Fruit fly (Drosophila melanogaster) whole organism, embryonic: Measurements from ENCODE around the gene Srr.

Experiments
- Asciz ChIP-seq: fragments of 200-800 bp; sonication (Bioruptor generic); optimal IDR thresholded peaks from 2 replicates; lab custom pipeline; 2017; ENCODE audit warnings: missing biosample characterization, mild to moderate bottlenecking, missing genetic modification characterization, missing genetic modification reagents
- Atf6 ChIP-seq: fragments of 200-800 bp; sonication (Bioruptor generic); IDR thresholded peaks from 2 replicates; pipeline ENCODE4 v1.3.6; 2022; ENCODE audit warnings: missing biosample characterization, missing genetic modification characterization
- CG10147 ChIP-seq: fragments of 200-800 bp; sonication (Bioruptor generic); optimal IDR thresholded peaks from 2 replicates; lab custom pipeline; 2019; ENCODE audit warnings: missing biosample characterization, mild to moderate bottlenecking, missing genetic modification characterization, moderate library complexity
- CG11247 ChIP-seq: fragments of 200-800 bp; sonication (Bioruptor generic); IDR thresholded peaks from 2 replicates; pipeline ENCODE4 v1.3.6; 2022; ENCODE audit warnings: missing biosample characterization, missing genetic modification characterization
- CG12104 ChIP-seq: fragments of 200-800 bp; sonication (Bioruptor generic); optimal IDR thresholded peaks from 3 replicates; lab custom pipeline; 2016; ENCODE audit warnings: missing biosample characterization, missing genetic modification characterization
- CG13296 ChIP-seq: fragments of 200-800 bp; sonication (Bioruptor generic); optimal IDR thresholded peaks from 3 replicates; lab custom pipeline; 2018; ENCODE audit warnings: missing biosample characterization, mild to moderate bottlenecking, missing genetic modification characterization
- CG14441 ChIP-seq: fragments of 200-800 bp; sonication (Bioruptor generic); IDR thresholded peaks from 2 replicates; pipeline ENCODE4 v1.3.6; 2022; ENCODE audit warnings: missing biosample characterization, missing genetic modification characterization
- CG15514 ChIP-seq: fragments of 200-800 bp; sonication (Bioruptor generic); optimal IDR thresholded peaks from 3 replicates; lab custom pipeline; 2017; ENCODE audit warnings: missing biosample characterization, missing genetic modification characterization, mild to moderate bottlenecking, moderate library complexity, missing genetic modification reagents
- CG1602 ChIP-seq: fragments of 200-800 bp; sonication (Bioruptor generic); optimal IDR thresholded peaks from 3 replicates; lab custom pipeline; 2016; ENCODE audit warnings: missing biosample characterization, missing genetic modification characterization
- CG2889 ChIP-seq: fragments of 200-800 bp; sonication (Bioruptor generic); IDR thresholded peaks from 3 replicates; pipeline ENCODE4 v1.3.6; 2022; ENCODE audit warnings: missing biosample characterization, missing genetic modification characterization
- CG33557 ChIP-seq: fragments of 200-800 bp; sonication (Bioruptor generic); optimal IDR thresholded peaks from 2 replicates; lab custom pipeline; 2019; ENCODE audit warnings: missing biosample characterization, mild to moderate bottlenecking, missing genetic modification characterization, moderate library complexity
- CG4360 ChIP-seq: fragments of 200-800 bp; sonication (Bioruptor generic); IDR thresholded peaks from 2 replicates; pipeline ENCODE4 v1.3.6; 2022; ENCODE audit warnings: missing biosample characterization, missing genetic modification characterization
- CG43689 ChIP-seq: fragments of 200-800 bp; sonication (Bioruptor generic); IDR thresholded peaks from 2 replicates; pipeline ENCODE4 v1.3.6; 2022; ENCODE audit warnings: missing biosample characterization, missing genetic modification characterization
- CG7357 ChIP-seq: fragments of 200-800 bp; sonication (Bioruptor generic); IDR thresholded peaks from 3 replicates; pipeline ENCODE4 v1.3.6; 2022; ENCODE audit warnings: missing biosample characterization, missing genetic modification characterization
- CG7556 ChIP-seq: fragments of 200-800 bp; sonication (Bioruptor generic); optimal IDR thresholded peaks from 2 replicates; lab custom pipeline; 2017; ENCODE audit warnings: missing biosample characterization, mild to moderate bottlenecking, missing genetic modification characterization
- CG9437 ChIP-seq: fragments of 200-800 bp; sonication (Bioruptor generic); optimal IDR thresholded peaks from 2 replicates; lab custom pipeline; 2018; ENCODE audit warnings: missing biosample characterization, mild to moderate bottlenecking, missing genetic modification characterization
- CTCF ChIP-seq: fragments of 200-800 bp; sonication (Bioruptor generic); optimal IDR thresholded peaks from 2 replicates; lab custom pipeline; 2017; ENCODE audit warnings: missing biosample characterization, mild to moderate bottlenecking, missing genetic modification characterization, moderate library complexity
- CkIIα-i1 ChIP-seq: fragments of 200-800 bp; sonication (Bioruptor generic); IDR thresholded peaks from 2 replicates; pipeline ENCODE4 v1.3.6; 2022; ENCODE audit warnings: missing biosample characterization, missing genetic modification characterization
- D ChIP-seq, 2 experiments: fragments of 200-800 bp in 1 of 2; fragments of >200 bp in 1 of 2; sonication (Bioruptor generic) in 1 of 2; optimal IDR thresholded peaks; 2 replicates in 1 of 2; 3 replicates in 1 of 2; lab custom pipeline; 2017; ENCODE audit warnings: mild to moderate bottlenecking in 1 of 2, missing biosample characterization in 1 of 2, missing genetic modification characterization in 1 of 2, missing genetic modification reagents in 1 of 2
- Dp ChIP-seq: fragments of 200-800 bp; sonication (Bioruptor generic); optimal IDR thresholded peaks from 2 replicates; lab custom pipeline; 2018; ENCODE audit warnings: missing biosample characterization, mild to moderate bottlenecking, missing genetic modification characterization, moderate library complexity
- Dref ChIP-seq: fragments of 200-800 bp; sonication (Bioruptor generic); IDR thresholded peaks from 2 replicates; pipeline ENCODE4 v1.3.6; 2022; ENCODE audit warnings: missing biosample characterization, missing genetic modification characterization
- H15 ChIP-seq: fragments of 200-800 bp; sonication (Bioruptor generic); IDR thresholded peaks from 3 replicates; pipeline ENCODE4 v1.3.6; 2022; ENCODE audit warnings: missing biosample characterization, missing genetic modification characterization
- HLH4C ChIP-seq: fragments of 200-800 bp; sonication (Bioruptor generic); IDR thresholded peaks from 3 replicates; pipeline ENCODE4 v1.3.6; 2022; ENCODE audit warnings: missing biosample characterization, missing genetic modification characterization; ENCODE audit not compliant: partially characterized antibody
- Jarid2 ChIP-seq: fragments of 200-800 bp; sonication (Bioruptor generic); optimal IDR thresholded peaks from 3 replicates; lab custom pipeline; 2017; ENCODE audit warnings: mild to moderate bottlenecking, missing biosample characterization, missing genetic modification reagents, missing genetic modification characterization
- NK7.1 ChIP-seq: fragments of 200-800 bp; sonication (Bioruptor generic); optimal IDR thresholded peaks from 3 replicates; lab custom pipeline; 2016; ENCODE audit warnings: missing biosample characterization, missing genetic modification characterization
- Nf-YC ChIP-seq: fragments of 200-800 bp; optimal IDR thresholded peaks from 3 replicates; lab custom pipeline; 2019; ENCODE audit warnings: missing biosample characterization, mild to moderate bottlenecking, missing genetic modification characterization, moderate library complexity
- Rx ChIP-seq: fragments of 200-800 bp; sonication (Bioruptor generic); IDR thresholded peaks from 2 replicates; pipeline ENCODE4 v1.3.6; 2022; ENCODE audit warnings: missing biosample characterization, missing genetic modification characterization
- Side ChIP-seq: fragments of 200-800 bp; sonication (Bioruptor generic); optimal IDR thresholded peaks from 2 replicates; lab custom pipeline; 2016; ENCODE audit warnings: missing biosample characterization, missing genetic modification characterization
- Sry-β ChIP-seq: fragments of 200-800 bp; sonication (Bioruptor generic); optimal IDR thresholded peaks from 2 replicates; lab custom pipeline; 2018; ENCODE audit warnings: missing biosample characterization, mild to moderate bottlenecking, missing genetic modification characterization, moderate library complexity
- Sry-δ ChIP-seq: fragments of 200-800 bp; sonication (Bioruptor generic); optimal IDR thresholded peaks from 2 replicates; lab custom pipeline; 2016; ENCODE audit warnings: missing biosample characterization, missing genetic modification characterization
- Vsx1 ChIP-seq: fragments of 200-800 bp; sonication (Bioruptor generic); optimal IDR thresholded peaks from 2 replicates; lab custom pipeline; 2017; ENCODE audit warnings: missing biosample characterization, mild to moderate bottlenecking, missing genetic modification characterization, missing genetic modification reagents
- abd-A ChIP-seq: fragments of 200-800 bp; sonication (Bioruptor generic); optimal IDR thresholded peaks from 3 replicates; lab custom pipeline; 2019; ENCODE audit warnings: missing biosample characterization, mild to moderate bottlenecking, missing genetic modification characterization, moderate library complexity
- br ChIP-seq: fragments of >200 bp; optimal IDR thresholded peaks from 2 replicates; lab custom pipeline; 2017
- chm ChIP-seq: fragments of 200-800 bp; sonication (Bioruptor generic); IDR thresholded peaks from 2 replicates; pipeline ENCODE4 v1.3.6; 2022; ENCODE audit warnings: missing biosample characterization, missing genetic modification characterization
- ci ChIP-seq: fragments of 200-800 bp; sonication (Bioruptor generic); IDR thresholded peaks from 3 replicates; pipeline ENCODE4 v1.3.6; 2022; ENCODE audit warnings: missing biosample characterization, missing genetic modification characterization
- danr ChIP-seq: fragments of 200-800 bp; sonication (Bioruptor generic); IDR thresholded peaks from 2 replicates; pipeline ENCODE4 v1.3.6; 2022; ENCODE audit warnings: missing biosample characterization, missing genetic modification characterization
- fru ChIP-seq: fragments of >200 bp; optimal IDR thresholded peaks from 2 replicates; lab custom pipeline; 2017
- gcm ChIP-seq: fragments of 200-800 bp; sonication (Bioruptor generic); optimal IDR thresholded peaks from 2 replicates; lab custom pipeline; 2019; ENCODE audit warnings: missing biosample characterization, mild to moderate bottlenecking, missing genetic modification characterization, moderate library complexity
- ind ChIP-seq: fragments of 200-800 bp; sonication (Bioruptor generic); optimal IDR thresholded peaks from 3 replicates; lab custom pipeline; 2016; ENCODE audit warnings: missing biosample characterization, missing genetic modification characterization
- lola ChIP-seq, 3 experiments: fragments of >200 bp in 2 of 3; fragments of 200-800 bp in 1 of 3; sonication (Bioruptor generic) in 1 of 3; optimal IDR thresholded peaks; 2 replicates each; lab custom pipeline; 2017 to 2019; ENCODE audit warnings: missing biosample characterization in 3 of 3, missing genetic modification characterization in 3 of 3, mild to moderate bottlenecking in 1 of 3, moderate library complexity in 1 of 3
- mld ChIP-seq: fragments of 200-800 bp; sonication (Bioruptor generic); IDR thresholded peaks from 3 replicates; pipeline ENCODE4 v1.3.6; 2022; ENCODE audit warnings: missing biosample characterization, missing genetic modification characterization; ENCODE audit not compliant: partially characterized antibody
- nerfin-2 ChIP-seq: fragments of 200-800 bp; sonication (Bioruptor generic); IDR thresholded peaks from 2 replicates; pipeline ENCODE4 v1.3.6; 2022; ENCODE audit warnings: missing biosample characterization, missing genetic modification characterization; ENCODE audit not compliant: partially characterized antibody
- ro ChIP-seq: fragments of 200-800 bp; sonication (Bioruptor generic); IDR thresholded peaks from 2 replicates; pipeline ENCODE4 v1.3.6; 2022; ENCODE audit warnings: missing biosample characterization, missing genetic modification characterization
- ssp ChIP-seq: fragments of 200-800 bp; sonication (Bioruptor generic); IDR thresholded peaks from 2 replicates; pipeline ENCODE4 v1.3.6; 2022; ENCODE audit warnings: missing biosample characterization, missing genetic modification characterization
- tna ChIP-seq: fragments of 200-800 bp; sonication (Bioruptor generic); IDR thresholded peaks from 2 replicates; pipeline ENCODE4 v1.3.6; 2022; ENCODE audit warnings: missing biosample characterization, missing genetic modification characterization; ENCODE audit not compliant: partially characterized antibody
- ttk ChIP-seq: fragments of 200-800 bp; sonication (Bioruptor generic); IDR thresholded peaks from 2 replicates; pipeline ENCODE4 v2.1.2; 2022; ENCODE audit warnings: missing biosample characterization, missing genetic modification characterization
- tx ChIP-seq: fragments of 200-800 bp; sonication (Bioruptor generic); optimal IDR thresholded peaks from 2 replicates; lab custom pipeline; 2016; ENCODE audit warnings: missing biosample characterization, missing genetic modification characterization
- unc-4 ChIP-seq: fragments of 200-800 bp; sonication (Bioruptor generic); IDR thresholded peaks from 2 replicates; pipeline ENCODE4 v1.3.6; 2022; ENCODE audit warnings: missing biosample characterization, missing genetic modification characterization; ENCODE audit not compliant: partially characterized antibody
- zfh1 ChIP-seq: fragments of 200-800 bp; sonication (Bioruptor generic); IDR thresholded peaks from 3 replicates; pipeline ENCODE4 v1.3.6; 2022; ENCODE audit warnings: missing biosample characterization, missing genetic modification characterization

Srr gene

DNA sequence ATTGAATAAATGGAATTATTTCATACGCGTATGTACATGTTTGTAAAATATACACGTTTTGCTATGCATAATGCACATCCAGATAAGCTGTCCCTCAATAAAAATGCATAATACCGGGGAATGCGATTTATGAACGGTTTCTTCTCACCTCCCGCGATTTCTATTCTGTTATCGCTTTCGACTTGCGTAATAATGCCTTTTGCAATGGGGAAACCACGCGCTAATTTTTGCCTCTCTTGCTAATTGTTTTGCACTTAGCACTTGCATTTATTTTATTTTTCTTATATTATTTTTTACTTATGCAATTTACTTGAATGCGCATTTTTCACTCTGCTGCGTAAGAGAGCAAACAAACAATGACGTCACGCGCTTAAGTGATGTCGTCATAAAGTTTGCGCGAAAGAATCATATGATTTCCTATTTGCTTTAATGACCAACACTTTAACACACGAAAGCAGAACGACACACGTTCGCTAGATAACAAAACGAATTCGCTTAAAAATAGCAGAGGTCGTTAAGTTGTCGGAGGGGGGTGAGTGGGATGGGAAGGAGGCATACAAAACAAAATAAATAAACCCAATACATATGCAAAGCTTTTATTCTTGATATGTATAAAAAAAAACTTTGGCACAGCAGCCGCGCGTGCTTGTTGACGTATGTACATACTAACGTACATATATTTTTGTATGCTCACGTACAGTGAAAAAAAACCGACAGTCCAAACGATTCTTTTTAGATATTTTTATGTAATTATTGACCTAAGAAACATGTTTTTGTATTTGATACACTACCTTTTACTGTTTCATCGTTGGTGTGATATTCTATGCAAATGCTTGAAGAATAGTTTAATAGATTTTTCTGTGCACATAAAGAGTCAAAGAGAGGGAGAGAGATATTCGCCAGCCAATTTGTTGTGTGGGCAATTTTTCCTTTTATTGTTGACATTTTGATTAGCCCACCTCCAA lies 13.5 kb upstream of the Srr start (continued):
- TF ChIP-seq CkIIα-i1 (GFP tag; lab: Robert Waterston, UW) (no peak), CG43689 (GFP tag; lab: Robert Waterston, UW) (no peak), Asciz (peak; percentile 20), lola (GFP tag; optimal IDR thresholded peaks at IDR 0.05; lab: Kevin White, UChicago) (no peak), Rx (no peak), CG4360 (GFP tag; lab: Robert Waterston, UW) (no peak), CG11247 (GFP tag; lab: Robert Waterston, UW) (no peak), mld (GFP tag; lab: Robert Waterston, UW) (no peak), HLH4C (GFP tag; lab: Robert Waterston, UW) (no peak), br (lab: Kevin White, UChicago) (no peak), CG14441 (GFP tag; lab: Robert Waterston, UW) (no peak), Sry-δ (GFP tag; lab: Kevin White, UChicago) (peak; percentile 16), gcm (GFP tag; lab: Kevin White, UChicago) (no peak), zfh1 (GFP tag; lab: Robert Waterston, UW) (no peak), abd-A (tag; lab: Kevin White, UChicago) (peak; percentile 90), D (optimal IDR thresholded peaks at IDR 0.05; lab: Kevin White, UChicago) (no peak), D (GFP tag; optimal IDR thresholded peaks at IDR 0.05; lab: Kevin White, UChicago) (peak; percentile 31), ssp (GFP tag; lab: Robert Waterston, UW) (no peak), unc-4 (GFP tag; lab: Robert Waterston, UW) (no peak), Vsx1 (GFP tag; lab: Kevin White, UChicago) (peak; percentile 65), CG2889 (no peak), Side (peak; percentile 20), Atf6 (GFP tag; lab: Robert Waterston, UW) (no peak), CG7357 (peak; percentile 55; the same call in 1 of the 3 replicates), H15 (GFP tag; lab: Robert Waterston, UW) (no peak), CG13296 (GFP tag; lab: Kevin White, UChicago) (peak; percentile 38), ci (GFP tag; lab: Robert Waterston, UW) (no peak), CG15514 (GFP tag; lab: Kevin White, UChicago) (peak; percentile 76), fru (no peak), NK7.1 (peak; percentile 53), CG12104 (GFP tag; lab: Kevin White, UChicago) (peak; percentile 39), CG10147 (GFP tag; lab: Kevin White, UChicago) (peak; percentile 65), Sry-β (GFP tag; lab: Kevin White, UChicago) (no peak), CG33557 (GFP tag; lab: Kevin White, UChicago) (no peak), chm (GFP tag; lab: Robert Waterston, UW) (no peak), ro (GFP tag; lab: Robert Waterston, UW) (no peak), tx (GFP tag; lab: Kevin White, UChicago) (peak; percentile 70), nerfin-2 (GFP tag; lab: Robert Waterston, UW) (no peak), Dref (GFP tag; lab: Robert Waterston, UW) (no peak), CG9437 (GFP tag; lab: Kevin White, UChicago) (peak; percentile 52), ttk (GFP tag; lab: Robert Waterston, UW) (no peak), tna (GFP tag; lab: Robert Waterston, UW) (no peak), Nf-YC (peak; percentile 16), Jarid2 (GFP tag; lab: Kevin White, UChicago) (no peak), ind (peak; percentile 64), CTCF (peak; percentile 18), danr (GFP tag; lab: Robert Waterston, UW) (no peak), Dp (no peak), CG1602 (peak; percentile 46), CG7556 (peak; percentile 70)
